Fruit fly (Drosophila melanogaster): ENCODE results near the gene CG44521.
A peak's percentile ranks its signal among the peaks of the same experiment; 100 is the strongest.

Gene CG44521

dm6 chr3L:5751740-5752579, 38.8 kb downstream of the CG44521 start, which contains the start of gene DnaJ-1 (continued):
- TF ChIP-seq ac (GFP tag; optimal IDR thresholded peaks at IDR 0.05) (no peak), chn (GFP tag; optimal IDR thresholded peaks at IDR 0.05) (no peak), prd (optimal IDR thresholded peaks at IDR 0.05) (no peak), prd (GFP tag; IDR thresholded peaks at IDR 0.05) (no peak), CG6272 (GFP tag; IDR thresholded peaks at IDR 0.05) (peak; percentile 50; the same call in 1 of the 2 replicates), Deaf1 (tag; optimal IDR thresholded peaks at IDR 0.05) (peak; percentile 90), Drgx (GFP tag; IDR thresholded peaks at IDR 0.05) (no peak), repo (GFP tag; optimal IDR thresholded peaks at IDR 0.05) (no peak), CG4404 (GFP tag; IDR thresholded peaks at IDR 0.05) (no peak), gce (GFP tag; IDR thresholded peaks at IDR 0.05) (no peak), Hmr (GFP tag; optimal IDR thresholded peaks at IDR 0.05) (peak; percentile 61), ap (GFP tag; IDR thresholded peaks at IDR 0.05) (no peak), her (GFP tag; optimal IDR thresholded peaks at IDR 0.05) (peak; percentile 20), CG2875 (GFP tag; optimal IDR thresholded peaks at IDR 0.05) (peak; percentile 9), CG16779 (GFP tag; IDR thresholded peaks at IDR 0.05) (no peak), CG15011 (GFP tag; optimal IDR thresholded peaks at IDR 0.05) (peak; percentile 20), CG9727 (GFP tag; optimal IDR thresholded peaks at IDR 0.05) (peak; percentile 18), onecut (GFP tag; IDR thresholded peaks at IDR 0.05) (peak; percentile 59), CG11085 (GFP tag; IDR thresholded peaks at IDR 0.05) (no peak), HHEX (GFP tag; optimal IDR thresholded peaks at IDR 0.05) (peak; percentile 33), CG3995 (GFP tag; optimal IDR thresholded peaks at IDR 0.05) (peak; percentile 90), CG12769 (tag; optimal IDR thresholded peaks at IDR 0.05) (peak; percentile 84), CG13296 (GFP tag; optimal IDR thresholded peaks at IDR 0.05) (peak; percentile 50), sc (optimal IDR thresholded peaks at IDR 0.05) (no peak), sc (GFP tag; optimal IDR thresholded peaks at IDR 0.05) (no peak), otp (GFP tag; IDR thresholded peaks at IDR 0.05) (no peak), luna (GFP tag; optimal IDR thresholded peaks at IDR 0.05) (peak; percentile 41), klu (GFP tag; IDR thresholded peaks at IDR 0.05) (no peak), CG18011 (GFP tag; optimal IDR thresholded peaks at IDR 0.05) (no peak), NFAT (GFP tag; IDR thresholded peaks at IDR 0.05) (peak; percentile 29; the same call in 1 of the 2 replicates), CG4707 (GFP tag; optimal IDR thresholded peaks at IDR 0.05) (peak; percentile 57), dmrt11E (tag; optimal IDR thresholded peaks at IDR 0.05) (no peak), BEAF-32 (GFP tag; optimal IDR thresholded peaks at IDR 0.05) (peak; percentile 98), CG14014 (GFP tag; IDR thresholded peaks at IDR 0.05) (0 out of 2 replicates have a peak, but pooled peaks have one; percentile 11), CG10267 (tag; optimal IDR thresholded peaks at IDR 0.05) (peak; percentile 29), emc (GFP tag; optimal IDR thresholded peaks at IDR 0.05) (no peak), ttk (GFP tag; IDR thresholded peaks at IDR 0.05) (peak; percentile 32; the same call in 1 of the 2 replicates), CG1529 (GFP tag; optimal IDR thresholded peaks at IDR 0.05) (peak; percentile 54), CG42726 (GFP tag; IDR thresholded peaks at IDR 0.05; ENCODE audit: partially characterized antibody) (peak; percentile 95), ftz-f1 (GFP tag; optimal IDR thresholded peaks at IDR 0.05) (no peak), CG30020 (tag; optimal IDR thresholded peaks at IDR 0.05) (no peak), jing (GFP tag; optimal IDR thresholded peaks at IDR 0.05) (no peak), CG34224 (GFP tag; IDR thresholded peaks at IDR 0.05; ENCODE audit: partially characterized antibody) (peak; percentile 97), tio (GFP tag; optimal IDR thresholded peaks at IDR 0.05) (no peak), sna (GFP tag; IDR thresholded peaks at IDR 0.05; ENCODE audit: partially characterized antibody) (peak; percentile 97), CG12071 (GFP tag; optimal IDR thresholded peaks at IDR 0.05) (no peak), chif (GFP tag; optimal IDR thresholded peaks at IDR 0.05) (peak in 1 of 2 experiments; percentile 6), Nf-YB (GFP tag; optimal IDR thresholded peaks at IDR 0.05) (peak; percentile 34), CG7786 (GFP tag; optimal IDR thresholded peaks at IDR 0.05) (no peak)

All from whole organism, embryonic.